Fruit fly (Drosophila melanogaster) whole organism, adult: ENCODE results near the gene CG13048.

Source experiments
- CG11617 ChIP-seq: fragments of 200-800 bp; sonication (Bioruptor generic); optimal IDR thresholded peaks from 2 replicates; lab custom pipeline; 2017; ENCODE audit warnings: mild to moderate bottlenecking, missing biosample characterization, missing genetic modification reagents, missing genetic modification characterization
- CG12768 ChIP-seq: fragments of 200-800 bp; sonication (Bioruptor generic); optimal IDR thresholded peaks from 2 replicates; lab custom pipeline; 2017; ENCODE audit warnings: missing biosample characterization, missing genetic modification characterization, mild to moderate bottlenecking, moderate library complexity, missing genetic modification reagents
- CG14711 ChIP-seq: fragments of 200-800 bp; sonication (Bioruptor generic); optimal IDR thresholded peaks from 2 replicates; lab custom pipeline; 2018; ENCODE audit warnings: missing biosample characterization, mild to moderate bottlenecking, missing genetic modification characterization, moderate library complexity
- CG1620 ChIP-seq: fragments of 200-800 bp; sonication (Bioruptor generic); optimal IDR thresholded peaks from 2 replicates; lab custom pipeline; 2016; ENCODE audit warnings: missing biosample characterization, missing genetic modification characterization
- CG33017 ChIP-seq: fragments of 200-800 bp; sonication (Bioruptor generic); optimal IDR thresholded peaks from 2 replicates; lab custom pipeline; 2018; ENCODE audit warnings: missing biosample characterization, mild to moderate bottlenecking, missing genetic modification characterization, moderate library complexity
- CG5204 ChIP-seq: fragments of 200-800 bp; sonication (Bioruptor generic); optimal IDR thresholded peaks from 2 replicates; lab custom pipeline; 2016; ENCODE audit warnings: missing biosample characterization, missing genetic modification characterization
- CG7045 ChIP-seq: fragments of 200-800 bp; sonication (Bioruptor generic); optimal IDR thresholded peaks from 2 replicates; lab custom pipeline; 2017; ENCODE audit warnings: missing biosample characterization, mild to moderate bottlenecking, missing genetic modification characterization
- CG7101 ChIP-seq: fragments of 200-800 bp; sonication (Bioruptor generic); optimal IDR thresholded peaks from 2 replicates; lab custom pipeline; 2018; ENCODE audit warnings: missing biosample characterization, mild to moderate bottlenecking, missing genetic modification characterization, moderate library complexity
- Clk ChIP-seq: fragments of 200-800 bp; sonication (Bioruptor generic); optimal IDR thresholded peaks from 2 replicates; lab custom pipeline; 2017; ENCODE audit warnings: missing biosample characterization, missing genetic modification characterization
- Crg-1 ChIP-seq: fragments of 200-800 bp; sonication (Bioruptor generic); optimal IDR thresholded peaks from 2 replicates; lab custom pipeline; 2016; ENCODE audit warnings: missing biosample characterization, missing genetic modification characterization
- Hr96 ChIP-seq: fragments of 200-800 bp; sonication (Bioruptor generic); optimal IDR thresholded peaks from 2 replicates; lab custom pipeline; 2016; ENCODE audit warnings: missing biosample characterization, missing genetic modification characterization
- Mnt ChIP-seq: fragments of 200-800 bp; sonication (Bioruptor generic); optimal IDR thresholded peaks from 2 replicates; lab custom pipeline; 2016; ENCODE audit warnings: missing biosample characterization, mild to moderate bottlenecking, missing genetic modification characterization
- bab1 ChIP-seq: fragments of 200-800 bp; sonication (Bioruptor generic); optimal IDR thresholded peaks from 3 replicates; lab custom pipeline; 2019; ENCODE audit warnings: missing biosample characterization, mild to moderate bottlenecking, missing genetic modification characterization, moderate library complexity
- cic ChIP-seq: fragments of 200-800 bp; sonication (Bioruptor generic); optimal IDR thresholded peaks from 2 replicates; lab custom pipeline; 2017; ENCODE audit warnings: missing biosample characterization, mild to moderate bottlenecking, missing genetic modification characterization, moderate library complexity
- cnc ChIP-seq, 2 experiments: fragments of >200 bp; optimal IDR thresholded peaks; 2 replicates each; lab custom pipeline; 2017
- kay ChIP-seq: fragments of 200-800 bp; sonication (Bioruptor generic); peaks from one replicate; lab custom pipeline; 2016; ENCODE audit warnings: missing biosample characterization, missing genetic modification characterization, borderline replicate concordance
- ovo ChIP-seq: fragments of 200-800 bp; sonication (Bioruptor generic); optimal IDR thresholded peaks from 2 replicates; lab custom pipeline; 2016; ENCODE audit warnings: missing biosample characterization, missing genetic modification characterization
- pad ChIP-seq: fragments of 200-800 bp; sonication (Bioruptor generic); optimal IDR thresholded peaks from 3 replicates; lab custom pipeline; 2017; ENCODE audit warnings: missing biosample characterization, missing genetic modification characterization, mild to moderate bottlenecking, moderate library complexity, missing genetic modification reagents
- tj ChIP-seq: fragments of 200-800 bp; sonication (Bioruptor generic); optimal IDR thresholded peaks from 3 replicates; lab custom pipeline; 2017; ENCODE audit warnings: missing biosample characterization, mild to moderate bottlenecking, missing genetic modification characterization, moderate library complexity
- toe ChIP-seq: fragments of 200-800 bp; sonication (Bioruptor generic); optimal IDR thresholded peaks from 2 replicates; lab custom pipeline; 2016; ENCODE audit warnings: missing biosample characterization, missing genetic modification characterization

The CG13048 gene

dm6 chr3L:16291678-16292077 is 8.0 kb upstream of the CG13048 start:
- no peak for TF ChIP-seq cnc (optimal IDR thresholded peaks at IDR 0.05; lab: Kevin White, UChicago)
- TF ChIP-seq CG7101 (tag; lab: Kevin White, UChicago): no peak
- TF ChIP-seq kay: no peak
- TF ChIP-seq toe (GFP tag; lab: Kevin White, UChicago): no peak
- no peak for TF ChIP-seq pad (GFP tag; lab: Kevin White, UChicago)
- no peak for TF ChIP-seq CG14711 (tag; lab: Kevin White, UChicago)
- no peak for TF ChIP-seq Mnt (GFP tag; lab: Kevin White, UChicago)
- no peak for TF ChIP-seq CG5204 (GFP tag; lab: Kevin White, UChicago)
- no peak for TF ChIP-seq CG12768 (GFP tag; lab: Kevin White, UChicago)
- TF ChIP-seq CG33017: no peak
- no peak for TF ChIP-seq Clk (GFP tag; lab: Kevin White, UChicago)
- TF ChIP-seq bab1 (GFP tag; lab: Kevin White, UChicago): no peak
- no peak for TF ChIP-seq cic (GFP tag; lab: Kevin White, UChicago)
- no peak for TF ChIP-seq ovo (GFP tag; lab: Kevin White, UChicago)
- no peak for TF ChIP-seq Crg-1 (GFP tag; lab: Kevin White, UChicago)
- no peak for TF ChIP-seq CG1620
- TF ChIP-seq tj (GFP tag; lab: Kevin White, UChicago): no peak
- TF ChIP-seq Hr96 (GFP tag; lab: Kevin White, UChicago): no peak

- TF ChIP-seq Clk (GFP tag; lab: Kevin White, UChicago) (no peak), CG12768 (GFP tag; lab: Kevin White, UChicago) (no peak), CG7045 (GFP tag; lab: Kevin White, UChicago) (no peak), Hr96 (GFP tag; lab: Kevin White, UChicago) (no peak), toe (GFP tag; lab: Kevin White, UChicago) (no peak), bab1 (GFP tag; lab: Kevin White, UChicago) (no peak), kay (no peak), CG5204 (GFP tag; lab: Kevin White, UChicago) (no peak), CG11617 (GFP tag; lab: Kevin White, UChicago) (no peak), CG7101 (tag; lab: Kevin White, UChicago) (no peak)
Observed at dm6 chr3L:16290850-16291249, 7.1 kb upstream of the CG13048 start, which contains the start of gene CG13045. Gene CG13045, minus strand, starts transcription at chr3L:16290950.

dm6 chr3L:16289067-16289466 is 5.3 kb upstream of the CG13048 start:
- no peak for TF ChIP-seq CG12768 (GFP tag; lab: Kevin White, UChicago)
- no peak for TF ChIP-seq pad (GFP tag; lab: Kevin White, UChicago)
- no peak for TF ChIP-seq Crg-1 (GFP tag; lab: Kevin White, UChicago)
- TF ChIP-seq CG7101 (tag; lab: Kevin White, UChicago): no peak
- TF ChIP-seq CG5204 (GFP tag; lab: Kevin White, UChicago): no peak
- no peak for TF ChIP-seq bab1 (GFP tag; lab: Kevin White, UChicago)
- no peak for TF ChIP-seq Mnt (GFP tag; lab: Kevin White, UChicago)
- TF ChIP-seq CG1620: no peak
- TF ChIP-seq CG7045 (GFP tag; lab: Kevin White, UChicago): no peak
- TF ChIP-seq CG14711 (tag; lab: Kevin White, UChicago): no peak
- TF ChIP-seq cnc (optimal IDR thresholded peaks at IDR 0.05; lab: Kevin White, UChicago): no peak
- TF ChIP-seq CG33017: no peak

- TF ChIP-seq CG7045 (GFP tag; lab: Kevin White, UChicago) (no peak), CG5204 (GFP tag; lab: Kevin White, UChicago) (no peak), bab1 (GFP tag; lab: Kevin White, UChicago) (no peak), kay (no peak), cnc (optimal IDR thresholded peaks at IDR 0.05; lab: Kevin White, UChicago) (no peak), Crg-1 (GFP tag; lab: Kevin White, UChicago) (no peak), ovo (GFP tag; lab: Kevin White, UChicago) (no peak), CG1620 (no peak), Clk (GFP tag; lab: Kevin White, UChicago) (no peak), cic (GFP tag; lab: Kevin White, UChicago) (no peak), toe (GFP tag; lab: Kevin White, UChicago) (no peak), CG33017 (no peak), tj (GFP tag; lab: Kevin White, UChicago) (no peak), CG12768 (GFP tag; lab: Kevin White, UChicago) (no peak), CG14711 (tag; lab: Kevin White, UChicago) (no peak), pad (GFP tag; lab: Kevin White, UChicago) (no peak), CG11617 (GFP tag; lab: Kevin White, UChicago) (no peak), CG7101 (tag; lab: Kevin White, UChicago) (no peak)
Observed at dm6 chr3L:16288322-16288721, 4.6 kb upstream of the CG13048 start, which contains the start of gene CG13046. Gene CG13046, minus strand, starts transcription at chr3L:16288422.

DNA sequence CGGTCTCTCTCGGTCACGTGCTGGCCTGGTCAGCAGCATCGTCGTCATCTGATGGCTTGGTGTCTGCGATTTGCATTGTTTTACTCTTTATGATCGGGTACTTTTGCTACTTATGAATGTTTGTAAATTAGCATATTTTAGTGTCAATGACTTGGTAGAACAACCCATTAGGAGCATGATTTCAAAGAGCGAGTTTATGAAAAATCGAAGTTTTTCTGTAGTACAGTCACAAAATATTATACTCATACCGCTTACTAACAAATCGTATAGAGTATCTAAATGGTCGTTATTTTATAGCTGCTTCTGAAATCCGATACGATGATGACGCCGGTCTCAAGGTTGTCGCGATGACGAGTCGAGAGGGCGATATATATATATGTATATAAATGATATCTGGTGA is 2.5 kb upstream of the CG13048 start:
- no peak for TF ChIP-seq toe (GFP tag; lab: Kevin White, UChicago)
- TF ChIP-seq ovo (GFP tag; lab: Kevin White, UChicago): no peak
- TF ChIP-seq CG12768 (GFP tag; lab: Kevin White, UChicago): no peak
- TF ChIP-seq CG7045 (GFP tag; lab: Kevin White, UChicago): no peak
- TF ChIP-seq CG33017: no peak
- no peak for TF ChIP-seq Clk (GFP tag; lab: Kevin White, UChicago)
- no peak for TF ChIP-seq tj (GFP tag; lab: Kevin White, UChicago)
- TF ChIP-seq cic (GFP tag; lab: Kevin White, UChicago): no peak
- no peak for TF ChIP-seq CG11617 (GFP tag; lab: Kevin White, UChicago)
- TF ChIP-seq CG14711 (tag; lab: Kevin White, UChicago): no peak
- TF ChIP-seq Crg-1 (GFP tag; lab: Kevin White, UChicago): no peak
- no peak for TF ChIP-seq bab1 (GFP tag; lab: Kevin White, UChicago)
- no peak for TF ChIP-seq kay
- TF ChIP-seq CG1620: no peak
- no peak for TF ChIP-seq cnc (optimal IDR thresholded peaks at IDR 0.05; lab: Kevin White, UChicago)
- no peak for TF ChIP-seq Hr96 (GFP tag; lab: Kevin White, UChicago)
